Worm (Caenorhabditis elegans) whole organism, late embryonic: Measurements from ENCODE around the gene ckr-2.

Experiments
- F13H6.1 ChIP-seq: sonication (generic microtip); optimal IDR thresholded peaks from 2 replicates; lab custom pipeline; 2016; ENCODE audit warnings: missing genetic modification characterization, missing compliant biosample characterization
- nhr-11 ChIP-seq: fragments of 150-350 bp; optimal IDR thresholded peaks from 2 replicates; lab custom pipeline; 2014; ENCODE audit warnings: missing biosample characterization, missing genetic modification characterization
- pros-1 ChIP-seq: fragments of 150-350 bp; optimal IDR thresholded peaks from 2 replicates; lab custom pipeline; 2014; ENCODE audit warnings: missing biosample characterization, missing genetic modification reagents, missing genetic modification characterization

DNA sequence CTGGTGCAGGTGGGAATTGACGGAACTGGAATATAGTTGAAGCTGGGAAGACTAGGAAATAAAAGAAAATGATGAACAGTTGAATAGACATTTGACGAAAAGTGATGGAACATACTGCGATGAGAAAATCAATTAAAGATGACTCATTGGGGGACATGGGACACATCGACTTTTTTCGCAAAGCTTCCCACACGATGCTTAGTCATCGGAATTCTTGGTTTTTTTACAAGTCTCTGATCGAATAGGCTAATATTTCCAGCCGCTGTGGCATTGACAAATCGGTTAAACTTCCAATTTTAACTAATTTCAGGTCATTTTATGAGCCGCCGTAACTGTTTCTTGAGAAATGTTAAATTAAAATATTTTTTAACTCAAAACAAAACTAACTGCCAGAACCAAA is 46.9 kb upstream of the ckr-2 start, which contains the start of gene Y39A3A.3:
- no peak for TF ChIP-seq nhr-11 (tag; lab: Kevin White, UChicago)
- TF ChIP-seq F13H6.1 (tag; lab: Kevin White, UChicago), result no peak
- no peak for TF ChIP-seq pros-1 (tag; lab: Kevin White, UChicago)
